Fruit fly (Drosophila melanogaster) whole organism: ENCODE data around the gene CG13058.

Experiments used
- CG8478 ChIP-seq: fragments of >200 bp; optimal IDR thresholded peaks from 2 replicates; lab custom pipeline; 2018; ENCODE audit warnings: inconsistent platforms
- Dll ChIP-seq: fragments of >200 bp; optimal IDR thresholded peaks from 2 replicates; lab custom pipeline; 2017

DNA sequence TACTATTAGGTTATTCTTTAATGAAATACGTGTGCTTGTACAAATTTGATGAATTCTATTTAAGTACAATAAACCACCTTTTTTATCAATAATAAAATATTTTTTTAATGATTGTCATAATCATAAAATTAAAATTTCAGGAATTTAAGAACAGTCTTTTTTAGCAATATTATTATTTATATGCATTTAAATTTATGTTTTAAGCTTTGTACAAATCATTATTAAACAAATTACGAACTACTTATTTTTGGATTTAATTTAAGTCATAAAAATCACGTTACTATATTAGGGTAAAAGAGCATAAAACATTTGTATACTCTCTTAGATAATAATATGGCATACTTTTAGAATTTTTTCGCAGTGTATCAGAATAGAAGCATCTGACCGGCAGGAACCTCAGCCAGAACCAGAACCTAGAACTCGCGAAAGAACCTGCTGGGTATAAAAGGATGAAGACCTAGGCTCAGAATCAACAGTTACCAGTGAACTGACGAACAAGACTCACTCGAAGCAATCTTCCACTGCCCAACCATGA, 33.5 kb downstream of the CG13058 start, which contains the start of gene Cpr72Ea:
- TF ChIP-seq CG8478 (lab: Kevin White, UChicago) (no peak), Dll (no peak)
